Fruit fly (Drosophila melanogaster): ENCODE data around the gene CG17549.

CG17549 gene

dm6 chr2L:19406419-19406818 is 16.5 kb upstream of the CG17549 start:
- no peak for TF ChIP-seq insv (optimal IDR thresholded peaks at IDR 0.05)
- TF ChIP-seq psq (optimal IDR thresholded peaks at IDR 0.05): no peak
- TF ChIP-seq Sin3A (optimal IDR thresholded peaks at IDR 0.05): no peak
- no peak for TF ChIP-seq h (optimal IDR thresholded peaks at IDR 0.05)
- no peak for TF ChIP-seq ttk (optimal IDR thresholded peaks at IDR 0.05)
- TF ChIP-seq Myc (optimal IDR thresholded peaks at IDR 0.05): no peak

- TF ChIP-seq Sin3A (optimal IDR thresholded peaks at IDR 0.05) (no peak), ttk (optimal IDR thresholded peaks at IDR 0.05) (no peak), psq (optimal IDR thresholded peaks at IDR 0.05) (no peak), h (optimal IDR thresholded peaks at IDR 0.05) (no peak), insv (optimal IDR thresholded peaks at IDR 0.05) (no peak), Myc (optimal IDR thresholded peaks at IDR 0.05) (no peak)
Observed at dm6 chr2L:19405685-19406357, 15.9 kb upstream of the CG17549 start.

- TF ChIP-seq psq (optimal IDR thresholded peaks at IDR 0.05) (no peak), ttk (optimal IDR thresholded peaks at IDR 0.05) (no peak), h (optimal IDR thresholded peaks at IDR 0.05) (no peak)
Observed at dm6 chr2L:19404804-19405203, 14.9 kb upstream of the CG17549 start.

dm6 chr2L:19403398-19403797 is 13.5 kb upstream of the CG17549 start:
- TF ChIP-seq psq (optimal IDR thresholded peaks at IDR 0.05): no peak
- no peak for TF ChIP-seq h (optimal IDR thresholded peaks at IDR 0.05)
- TF ChIP-seq Sin3A (optimal IDR thresholded peaks at IDR 0.05): no peak
- TF ChIP-seq Myc (optimal IDR thresholded peaks at IDR 0.05): no peak
- TF ChIP-seq insv (optimal IDR thresholded peaks at IDR 0.05): no peak
- no peak for TF ChIP-seq ttk (optimal IDR thresholded peaks at IDR 0.05)

- no peak for TF ChIP-seq insv (optimal IDR thresholded peaks at IDR 0.05)
- TF ChIP-seq psq (optimal IDR thresholded peaks at IDR 0.05): no peak
- no peak for TF ChIP-seq Myc (optimal IDR thresholded peaks at IDR 0.05)
Observed at dm6 chr2L:19402667-19403066, 12.8 kb upstream of the CG17549 start.

- TF ChIP-seq insv (optimal IDR thresholded peaks at IDR 0.05): no peak
- no peak for TF ChIP-seq Sin3A (optimal IDR thresholded peaks at IDR 0.05)
- TF ChIP-seq ttk (optimal IDR thresholded peaks at IDR 0.05): no peak
- no peak for TF ChIP-seq psq (optimal IDR thresholded peaks at IDR 0.05)
- no peak for TF ChIP-seq Myc (optimal IDR thresholded peaks at IDR 0.05)
Observed at dm6 chr2L:19401914-19402313, 12.0 kb upstream of the CG17549 start.

dm6 chr2L:19398317-19399234 is 8.7 kb upstream of the CG17549 start, which contains the start of gene CG17544:
Gene CG17544 (minus strand): TSS chr2L:19398493.
- TF ChIP-seq ttk (optimal IDR thresholded peaks at IDR 0.05) (no peak), h (optimal IDR thresholded peaks at IDR 0.05) (no peak), Myc (optimal IDR thresholded peaks at IDR 0.05) (no peak), insv (optimal IDR thresholded peaks at IDR 0.05) (no peak), Sin3A (optimal IDR thresholded peaks at IDR 0.05) (no peak), psq (optimal IDR thresholded peaks at IDR 0.05) (no peak)

- TF ChIP-seq ttk (optimal IDR thresholded peaks at IDR 0.05) (no peak), h (optimal IDR thresholded peaks at IDR 0.05) (no peak), Myc (optimal IDR thresholded peaks at IDR 0.05) (no peak), insv (optimal IDR thresholded peaks at IDR 0.05) (no peak), psq (optimal IDR thresholded peaks at IDR 0.05) (no peak), Sin3A (optimal IDR thresholded peaks at IDR 0.05) (no peak)
Observed at dm6 chr2L:19397617-19398316, 7.9 kb upstream of the CG17549 start.

- TF ChIP-seq psq (optimal IDR thresholded peaks at IDR 0.05) (no peak), insv (optimal IDR thresholded peaks at IDR 0.05) (no peak), h (optimal IDR thresholded peaks at IDR 0.05) (no peak), Myc (optimal IDR thresholded peaks at IDR 0.05) (no peak), Sin3A (optimal IDR thresholded peaks at IDR 0.05) (no peak), ttk (optimal IDR thresholded peaks at IDR 0.05) (no peak)
Observed at dm6 chr2L:19393703-19394210, 3.9 kb upstream of the CG17549 start, which contains the start of gene CG31798. Gene CG31798 (plus strand): TSS chr2L:19394160.

- TF ChIP-seq psq (optimal IDR thresholded peaks at IDR 0.05): no peak
- no peak for TF ChIP-seq ttk (optimal IDR thresholded peaks at IDR 0.05)
- no peak for TF ChIP-seq insv (optimal IDR thresholded peaks at IDR 0.05)
- no peak for TF ChIP-seq Myc (optimal IDR thresholded peaks at IDR 0.05)
- TF ChIP-seq Sin3A (optimal IDR thresholded peaks at IDR 0.05): no peak
- TF ChIP-seq h (optimal IDR thresholded peaks at IDR 0.05): no peak
Observed at dm6 chr2L:19388966-19389365, 909 bp downstream of the CG17549 start.

- TF ChIP-seq Myc (optimal IDR thresholded peaks at IDR 0.05) (no peak), insv (optimal IDR thresholded peaks at IDR 0.05) (no peak), h (optimal IDR thresholded peaks at IDR 0.05) (no peak), psq (optimal IDR thresholded peaks at IDR 0.05) (no peak), ttk (optimal IDR thresholded peaks at IDR 0.05) (no peak), Sin3A (optimal IDR thresholded peaks at IDR 0.05) (no peak)
Observed at dm6 chr2L:19386106-19386715, 3.7 kb downstream of the CG17549 start, which contains the start of gene fon. Gene fon (minus strand): TSS chr2L:19386205.

Data from Kc167 (cell line).